Fruit fly (Drosophila melanogaster): ENCODE results near the gene CG14717.

CG14717 gene

dm6 chr3R:11669954-11670347 is 26.4 kb upstream of the CG14717 start:
- TF ChIP-seq Ets65A (GFP tag): peak; percentile 41
- TF ChIP-seq pho (GFP tag; optimal IDR thresholded peaks at IDR 0.05): no peak
- peak; percentile 88 for TF ChIP-seq scrt (GFP tag; optimal IDR thresholded peaks at IDR 0.05)
- TF ChIP-seq CG4360 (GFP tag; IDR thresholded peaks at IDR 0.05): peak; percentile 25; the same call in 1 of the 2 replicates
- TF ChIP-seq CG8478 (optimal IDR thresholded peaks at IDR 0.05): peak; percentile 83
- no peak for TF ChIP-seq CG6765 (GFP tag; optimal IDR thresholded peaks at IDR 0.05)
- no peak for TF ChIP-seq sens (GFP tag)
- 0 out of 4 replicates have a peak, but pooled peaks have one; percentile 16 for TF ChIP-seq chinmo (GFP tag; IDR thresholded peaks at IDR 0.05; ENCODE audit: partially characterized antibody)
- TF ChIP-seq Mad (GFP tag; optimal IDR thresholded peaks at IDR 0.05): no peak
- TF ChIP-seq Deaf1 (tag; optimal IDR thresholded peaks at IDR 0.05): peak; percentile 17
- no peak for TF ChIP-seq br (optimal IDR thresholded peaks at IDR 0.05)
- no peak for TF ChIP-seq CG2712 (tag; optimal IDR thresholded peaks at IDR 0.05)

- TF ChIP-seq CG18476 (GFP tag; optimal IDR thresholded peaks at IDR 0.05) (no peak), CG8944 (GFP tag; optimal IDR thresholded peaks at IDR 0.05) (no peak), Hey (tag; optimal IDR thresholded peaks at IDR 0.05) (peak; percentile 49), exex (tag; optimal IDR thresholded peaks at IDR 0.05) (peak; percentile 79), GATAe (GFP tag; conservative IDR thresholded peaks at IDR 0.05) (0 out of 2 replicates have a peak, but pooled peaks have one; percentile 26), grn (GFP tag; optimal IDR thresholded peaks at IDR 0.05) (peak; percentile 75), Eip74EF (GFP tag; optimal IDR thresholded peaks at IDR 0.05) (no peak), nmo (GFP tag; optimal IDR thresholded peaks at IDR 0.05) (no peak), mirr (GFP tag; optimal IDR thresholded peaks at IDR 0.05) (peak; percentile 63), stwl (tag; optimal IDR thresholded peaks at IDR 0.05) (no peak), chinmo (GFP tag; IDR thresholded peaks at IDR 0.05; ENCODE audit: partially characterized antibody) (0 out of 4 replicates have a peak, but pooled peaks have one; percentile 27), CG4328 (GFP tag; optimal IDR thresholded peaks at IDR 0.05) (no peak), CG13894 (tag; optimal IDR thresholded peaks at IDR 0.05) (no peak), Pdp1 (GFP tag; optimal IDR thresholded peaks at IDR 0.05) (peak in 1 of 2 experiments; percentile 20)
These were observed 25.4 kb upstream of the CG14717 start for dm6 chr3R:11670888-11671287.

- peak; percentile 5 for TF ChIP-seq emc (GFP tag; optimal IDR thresholded peaks at IDR 0.05)
- 0 out of 2 replicates have a peak, but pooled peaks have one; percentile 5 for TF ChIP-seq slbo (GFP tag; IDR thresholded peaks at IDR 0.05)
- TF ChIP-seq Ets65A (GFP tag): peak; percentile 83
- TF ChIP-seq MTF-1 (GFP tag; optimal IDR thresholded peaks at IDR 0.05; ENCODE audit: borderline replicate concordance): no peak
- peak; percentile 79 for TF ChIP-seq D19A (tag; optimal IDR thresholded peaks at IDR 0.05)
These were observed 24.5 kb upstream of the CG14717 start for dm6 chr3R:11671784-11672183.

dm6 chr3R:11673955-11674663 is 22.2 kb upstream of the CG14717 start, which contains the start of gene CG14715:
CG14715 (plus strand) TSS chr3R:11674221.
- TF ChIP-seq CG15514 (GFP tag; optimal IDR thresholded peaks at IDR 0.05): peak; percentile 86
- no peak for TF ChIP-seq schlank (tag; optimal IDR thresholded peaks at IDR 0.05)
- peak; percentile 59 for TF ChIP-seq Hsf (GFP tag; optimal IDR thresholded peaks at IDR 0.05)
- TF ChIP-seq knrl (GFP tag; IDR thresholded peaks at IDR 0.05; ENCODE audit: partially characterized antibody): peak; percentile 65
- TF ChIP-seq CTCF (GFP tag; optimal IDR thresholded peaks at IDR 0.05): peak; percentile 23
- no peak for TF ChIP-seq ATbp (GFP tag; optimal IDR thresholded peaks at IDR 0.05)
- TF ChIP-seq CG4820 (GFP tag; optimal IDR thresholded peaks at IDR 0.05): peak; percentile 19
- peak; percentile 56; the same call in 1 of the 2 replicates for TF ChIP-seq Xrp1 (GFP tag; IDR thresholded peaks at IDR 0.05)
- TF ChIP-seq Meics (GFP tag; optimal IDR thresholded peaks at IDR 0.05): peak; percentile 6
- TF ChIP-seq chif (GFP tag; optimal IDR thresholded peaks at IDR 0.05): peak; percentile 20 to 34
- TF ChIP-seq CG33213 (GFP tag; optimal IDR thresholded peaks at IDR 0.05): peak; percentile 64
- peak; percentile 14 for TF ChIP-seq slp2 (GFP tag; optimal IDR thresholded peaks at IDR 0.05)
- no peak for TF ChIP-seq Usf (GFP tag; optimal IDR thresholded peaks at IDR 0.05)
- TF ChIP-seq unpg (GFP tag; optimal IDR thresholded peaks at IDR 0.05): peak; percentile 42
- TF ChIP-seq ttk (GFP tag; IDR thresholded peaks at IDR 0.05): peak; percentile 45; the same call in 1 of the 2 replicates
- peak; percentile 35 for TF ChIP-seq dmrt11E (tag; optimal IDR thresholded peaks at IDR 0.05)
- peak; percentile 73 for TF ChIP-seq CG2116 (GFP tag; optimal IDR thresholded peaks at IDR 0.05)
- peak; percentile 63 for TF ChIP-seq CG14441 (GFP tag; IDR thresholded peaks at IDR 0.05)
